Fruit fly (Drosophila melanogaster): ENCODE results near the gene Elo68beta.
A peak's percentile ranks its signal among the peaks of the same experiment; 100 is the strongest.

The Elo68beta gene

dm6 chr3L:11069764-11070163 lies 31.7 kb downstream of the Elo68beta start, which contains the start of gene CG6310:
Gene CG6310 (minus strand): TSS chr3L:11069864.
- peak; percentile 45 for TF ChIP-seq Med (GFP tag)
- no peak for TF ChIP-seq ato (GFP tag; IDR thresholded peaks at IDR 0.05; ENCODE audit: partially characterized antibody)
- peak; percentile 75 for TF ChIP-seq CG15073 (GFP tag; optimal IDR thresholded peaks at IDR 0.05)
- no peak for TF ChIP-seq CG18011 (GFP tag; optimal IDR thresholded peaks at IDR 0.05)
- no peak for TF ChIP-seq CG7987 (GFP tag; optimal IDR thresholded peaks at IDR 0.05)
- no peak for TF ChIP-seq PHDP (tag; optimal IDR thresholded peaks at IDR 0.05)
- TF ChIP-seq Atf6 (GFP tag; IDR thresholded peaks at IDR 0.05) = 0 out of 2 replicates have a peak, but pooled peaks have one; percentile 20

- TF ChIP-seq CG9727 (GFP tag; optimal IDR thresholded peaks at IDR 0.05) (no peak), nom (GFP tag; optimal IDR thresholded peaks at IDR 0.05) (peak; percentile 48), Med (GFP tag) (peak; percentile 64), ci (GFP tag; IDR thresholded peaks at IDR 0.05) (0 out of 3 replicates have a peak, but pooled peaks have one; percentile 25), CG13296 (GFP tag; optimal IDR thresholded peaks at IDR 0.05) (peak; percentile 48), Xrp1 (GFP tag; IDR thresholded peaks at IDR 0.05) (no peak)
These were observed 35.6 kb downstream of the Elo68beta start for dm6 chr3L:11065850-11066249.

- TF ChIP-seq ftz-f1 (GFP tag; optimal IDR thresholded peaks at IDR 0.05) (peak; percentile 24), seq (GFP tag; IDR thresholded peaks at IDR 0.05) (peak; percentile 79), bsh (GFP tag; optimal IDR thresholded peaks at IDR 0.05) (peak in 1 of 2 experiments; percentile 85), CG13624 (GFP tag; optimal IDR thresholded peaks at IDR 0.05) (peak; percentile 93), CG43689 (GFP tag; IDR thresholded peaks at IDR 0.05) (peak; percentile 50; the same call in 1 of the 2 replicates), jumu (GFP tag; optimal IDR thresholded peaks at IDR 0.05) (peak; percentile 88), Taf1 (GFP tag; IDR thresholded peaks at IDR 0.05) (peak; percentile 67), CG7839 (tag; optimal IDR thresholded peaks at IDR 0.05) (peak; percentile 91), CG12391 (tag; optimal IDR thresholded peaks at IDR 0.05) (peak; percentile 93), dm (GFP tag; optimal IDR thresholded peaks at IDR 0.05) (peak; percentile 84), CG7786 (GFP tag; optimal IDR thresholded peaks at IDR 0.05) (peak; percentile 90), ara (GFP tag; IDR thresholded peaks at IDR 0.05) (peak; percentile 83), lbe (GFP tag; optimal IDR thresholded peaks at IDR 0.05) (peak; percentile 73), sisA (GFP tag; IDR thresholded peaks at IDR 0.05) (peak; percentile 92), gt (GFP tag; IDR thresholded peaks at IDR 0.05) (peak; percentile 75; the same call in 1 of the 2 replicates), E2f1 (GFP tag; IDR thresholded peaks at IDR 0.05) (peak; percentile 90), gfzf (GFP tag; optimal IDR thresholded peaks at IDR 0.05) (peak; percentile 5), CG6254 (GFP tag; optimal IDR thresholded peaks at IDR 0.05) (peak; percentile 54), hb (GFP tag; IDR thresholded peaks at IDR 0.05; ENCODE audit: partially characterized antibody) (no peak), CG16813 (GFP tag; IDR thresholded peaks at IDR 0.05; ENCODE audit: partially characterized antibody) (no peak), H2.0 (GFP tag; IDR thresholded peaks at IDR 0.05) (peak; percentile 90), CHES-1-like (GFP tag; optimal IDR thresholded peaks at IDR 0.05) (peak; percentile 92), CG18599 (GFP tag; optimal IDR thresholded peaks at IDR 0.05) (peak; percentile 83), fd96Cb (tag; optimal IDR thresholded peaks at IDR 0.05) (peak; percentile 83), odd (GFP tag; optimal IDR thresholded peaks at IDR 0.05) (peak; percentile 52), Scr (GFP tag; IDR thresholded peaks at IDR 0.05; ENCODE audit: partially characterized antibody) (no peak), mirr (GFP tag; optimal IDR thresholded peaks at IDR 0.05) (peak; percentile 5), D (optimal IDR thresholded peaks at IDR 0.05) (no peak), D (GFP tag; optimal IDR thresholded peaks at IDR 0.05) (peak; percentile 26), Dll (GFP tag; IDR thresholded peaks at IDR 0.05; ENCODE audit: partially characterized antibody) (no peak), CG32767 (GFP tag; IDR thresholded peaks at IDR 0.05) (peak; percentile 80), hbn (GFP tag; IDR thresholded peaks at IDR 0.05; ENCODE audit: partially characterized antibody) (no peak), chinmo (GFP tag; IDR thresholded peaks at IDR 0.05; ENCODE audit: partially characterized antibody) (no peak), Dek (tag; optimal IDR thresholded peaks at IDR 0.05) (peak; percentile 78), tgo (GFP tag; IDR thresholded peaks at IDR 0.05) (peak; percentile 94), CG18011 (GFP tag; optimal IDR thresholded peaks at IDR 0.05) (peak; percentile 82)
These were observed 36.8 kb downstream of the Elo68beta start, which contains the start of the genes CG32075, CG45101 and SuUR for dm6 chr3L:11064689-11065088. Gene CG32075 (minus strand): TSS chr3L:11064941. Gene CG45101 (plus strand): TSS chr3L:11064991. Gene SuUR (plus strand): TSS chr3L:11064991.
